Worm (Caenorhabditis elegans): ENCODE measurements around the gene mig-39.

DNA sequence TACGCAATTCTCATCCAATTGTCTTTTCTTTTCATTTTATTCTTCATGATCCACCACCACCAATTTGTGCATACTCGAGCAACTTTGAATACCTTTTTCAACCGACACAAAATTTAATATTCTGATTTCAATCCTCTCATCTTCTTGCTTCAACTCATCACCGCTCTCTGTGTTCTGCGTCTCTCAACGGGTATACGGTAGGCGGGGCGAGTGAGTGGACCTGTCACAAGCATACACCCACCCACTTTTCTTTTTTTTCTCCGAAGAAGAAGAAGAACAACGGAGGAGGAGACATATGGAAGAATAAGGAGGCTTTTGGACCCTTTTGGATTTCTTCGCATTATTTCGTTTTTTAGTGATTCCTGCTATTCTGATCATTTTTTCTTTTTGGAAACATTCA lies 5.4 kb upstream of the mig-39 start:
- no peak for TF ChIP-seq repo-1 (tag; optimal IDR thresholded peaks at IDR 0.05)
- TF ChIP-seq xnd-1 (tag; optimal IDR thresholded peaks at IDR 0.05) = no peak
- no peak for TF ChIP-seq ekl-4 (GFP tag; IDR thresholded peaks at IDR 0.05)
- TF ChIP-seq atf-7 (tag; optimal IDR thresholded peaks at IDR 0.05) = no peak
- TF ChIP-seq ets-4 (GFP tag; optimal IDR thresholded peaks at IDR 0.05) = no peak
- TF ChIP-seq D2030.7 (GFP tag; IDR thresholded peaks at IDR 0.05) = no peak
- TF ChIP-seq nhr-90 (tag; optimal IDR thresholded peaks at IDR 0.05) = no peak
- no peak for TF ChIP-seq attf-3 (GFP tag; conservative IDR thresholded peaks at IDR 0.05)
- TF ChIP-seq dpl-1 (GFP tag; optimal IDR thresholded peaks at IDR 0.05) = no peak
- no peak for TF ChIP-seq lsl-1 (GFP tag; optimal IDR thresholded peaks at IDR 0.05)
- TF ChIP-seq F49E8.2 (tag; optimal IDR thresholded peaks at IDR 0.05; ENCODE audit: insufficient read depth) = no peak
- no peak for TF ChIP-seq pha-4 (tag; optimal IDR thresholded peaks at IDR 0.05)
- TF ChIP-seq K11D2.4 (GFP tag; IDR thresholded peaks at IDR 0.05) = no peak
- TF ChIP-seq ztf-25 (GFP tag; IDR thresholded peaks at IDR 0.05) = no peak
